Fruit fly (Drosophila melanogaster): ENCODE measurements around the gene CtsB.

The CtsB gene

DNA sequence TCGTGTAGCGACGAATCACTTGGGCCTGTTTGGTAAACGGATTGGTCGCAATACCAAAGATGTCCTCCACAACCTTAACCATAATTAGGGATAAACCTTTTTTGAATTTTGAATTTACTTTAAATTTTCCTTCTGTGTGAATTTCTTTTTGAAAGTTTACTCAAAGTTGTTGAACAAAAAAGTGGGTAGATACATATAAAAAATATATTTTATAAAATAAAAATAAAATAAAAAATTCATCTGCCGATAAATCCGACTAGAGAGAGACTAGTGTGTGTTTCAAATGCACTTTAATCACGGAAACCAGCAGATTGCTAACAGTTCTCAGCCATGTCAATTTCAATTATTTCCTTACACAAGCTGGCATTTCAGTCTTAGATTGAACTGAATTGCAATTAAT lies 15.6 kb upstream of the CtsB start, which contains the start of gene CG10996:
Gene CG10996 (minus strand): TSS at position 101 of the 400 bp plus-strand sequence.
- TF ChIP-seq tj (GFP tag; optimal IDR thresholded peaks at IDR 0.05) (no peak), CG1620 (GFP tag; optimal IDR thresholded peaks at IDR 0.05) (no peak), CG33017 (tag; optimal IDR thresholded peaks at IDR 0.05) (no peak), Mnt (GFP tag; optimal IDR thresholded peaks at IDR 0.05) (no peak), CG11617 (GFP tag; optimal IDR thresholded peaks at IDR 0.05) (no peak), Hr96 (GFP tag; optimal IDR thresholded peaks at IDR 0.05) (no peak), Clk (GFP tag; optimal IDR thresholded peaks at IDR 0.05) (no peak), ovo (GFP tag; optimal IDR thresholded peaks at IDR 0.05) (no peak), CG14711 (tag; optimal IDR thresholded peaks at IDR 0.05) (no peak), toe (GFP tag; optimal IDR thresholded peaks at IDR 0.05) (no peak), bab1 (GFP tag; optimal IDR thresholded peaks at IDR 0.05) (no peak), CG7045 (GFP tag; optimal IDR thresholded peaks at IDR 0.05) (no peak), kay (GFP tag; ENCODE audit: borderline replicate concordance) (no peak)

DNA sequence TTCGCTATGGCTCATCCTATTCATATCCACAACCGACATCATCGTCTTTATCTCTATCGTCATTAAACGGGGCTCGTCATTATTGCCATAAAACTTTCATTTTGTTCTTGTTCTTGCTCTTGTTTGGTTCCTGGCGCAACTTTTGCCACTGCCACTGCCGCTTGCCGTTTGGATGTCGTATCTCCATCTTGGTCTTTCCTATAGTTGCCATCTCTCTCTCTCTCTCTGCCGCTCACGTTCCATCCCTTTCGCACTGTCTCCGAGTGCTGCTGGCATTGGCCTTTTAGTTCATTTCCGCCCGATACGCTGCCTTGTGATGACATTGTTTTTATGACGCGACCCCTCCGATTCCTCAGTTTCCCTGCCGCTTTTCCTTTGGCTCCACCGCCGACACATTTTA lies 10.5 kb upstream of the CtsB start:
- TF ChIP-seq cnc (optimal IDR thresholded peaks at IDR 0.05) = no peak
- TF ChIP-seq CG7101 (tag; optimal IDR thresholded peaks at IDR 0.05) = no peak
- no peak for TF ChIP-seq CG7045 (GFP tag; optimal IDR thresholded peaks at IDR 0.05)
- TF ChIP-seq CG12768 (GFP tag; optimal IDR thresholded peaks at IDR 0.05) = no peak
- TF ChIP-seq Hr96 (GFP tag; optimal IDR thresholded peaks at IDR 0.05) = no peak
- no peak for TF ChIP-seq Mnt (GFP tag; optimal IDR thresholded peaks at IDR 0.05)
- TF ChIP-seq CG1620 (GFP tag; optimal IDR thresholded peaks at IDR 0.05) = no peak
- TF ChIP-seq CG14711 (tag; optimal IDR thresholded peaks at IDR 0.05) = no peak
- TF ChIP-seq tj (GFP tag; optimal IDR thresholded peaks at IDR 0.05) = no peak
- TF ChIP-seq kay (GFP tag; ENCODE audit: borderline replicate concordance) = no peak
- no peak for TF ChIP-seq Clk (GFP tag; optimal IDR thresholded peaks at IDR 0.05)

DNA sequence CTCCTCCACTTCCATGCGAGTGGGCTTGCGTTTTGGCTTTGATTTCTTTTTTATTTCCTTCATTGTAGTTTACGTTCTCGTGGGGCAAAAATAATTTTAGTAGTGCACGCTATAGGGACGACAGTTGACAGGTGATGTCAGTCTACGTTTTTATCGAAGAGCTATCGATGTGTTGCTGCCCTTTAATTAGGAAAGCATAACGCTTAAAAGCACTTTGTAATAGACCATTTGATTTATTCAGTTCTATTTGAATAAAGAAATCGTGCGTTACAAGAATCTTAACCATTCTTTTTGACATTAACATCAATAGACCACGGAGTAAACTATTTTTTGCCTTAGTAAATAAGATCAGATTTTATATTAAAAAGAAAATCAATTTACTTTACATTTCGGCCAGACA lies 9.0 kb upstream of the CtsB start, which contains the start of gene CG10993:
Gene CG10993 (minus strand): TSS at position 101 of the 400 bp plus-strand sequence.
- TF ChIP-seq CG12768 (GFP tag; optimal IDR thresholded peaks at IDR 0.05) = no peak
- TF ChIP-seq CG11617 (GFP tag; optimal IDR thresholded peaks at IDR 0.05) = no peak
- TF ChIP-seq kay (GFP tag; ENCODE audit: borderline replicate concordance) = no peak
- TF ChIP-seq cic (GFP tag; optimal IDR thresholded peaks at IDR 0.05) = no peak
- TF ChIP-seq CG7045 (GFP tag; optimal IDR thresholded peaks at IDR 0.05) = no peak
- TF ChIP-seq tj (GFP tag; optimal IDR thresholded peaks at IDR 0.05) = no peak
- no peak for TF ChIP-seq toe (GFP tag; optimal IDR thresholded peaks at IDR 0.05)
- TF ChIP-seq bab1 (GFP tag; optimal IDR thresholded peaks at IDR 0.05) = no peak

DNA sequence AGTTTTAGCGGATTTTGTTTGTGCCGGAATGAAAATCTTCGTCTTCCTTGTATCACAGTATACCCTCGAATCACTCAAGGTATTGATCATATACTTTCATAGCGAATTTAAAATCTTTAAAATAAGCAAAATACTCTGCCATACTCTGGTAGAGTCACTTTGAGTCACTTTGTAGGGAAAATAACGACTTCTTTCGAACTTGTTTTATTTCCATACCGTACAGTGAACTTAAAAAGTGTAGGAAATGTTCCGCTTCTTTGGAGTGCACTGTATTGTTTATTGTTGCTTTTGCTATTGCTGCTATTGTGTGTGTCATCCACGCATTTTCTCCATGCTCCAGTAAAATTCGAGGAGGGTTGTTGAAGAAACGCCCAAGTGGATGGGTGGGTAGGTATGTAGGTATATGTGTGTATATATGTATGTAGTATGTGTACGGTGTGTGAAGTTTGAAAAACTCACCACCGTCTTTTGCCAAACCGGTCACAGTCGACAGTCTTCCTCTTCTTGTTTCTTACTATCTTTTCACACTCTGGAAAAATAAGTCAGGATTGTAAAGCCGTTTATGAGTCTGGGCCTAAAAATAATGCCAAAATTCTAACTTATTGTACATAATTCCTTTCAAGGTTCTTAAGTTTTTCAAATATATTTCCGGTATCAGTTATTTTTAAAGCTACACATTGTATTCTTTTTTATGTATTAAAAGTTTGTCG lies 7.2 kb upstream of the CtsB start:
- TF ChIP-seq CG5204 (GFP tag; optimal IDR thresholded peaks at IDR 0.05) (no peak), cnc (optimal IDR thresholded peaks at IDR 0.05) (no peak), CG12768 (GFP tag; optimal IDR thresholded peaks at IDR 0.05) (no peak), CG7101 (tag; optimal IDR thresholded peaks at IDR 0.05) (no peak), cic (GFP tag; optimal IDR thresholded peaks at IDR 0.05) (no peak), bab1 (GFP tag; optimal IDR thresholded peaks at IDR 0.05) (no peak), Hr96 (GFP tag; optimal IDR thresholded peaks at IDR 0.05) (no peak), Mnt (GFP tag; optimal IDR thresholded peaks at IDR 0.05) (no peak), CG11617 (GFP tag; optimal IDR thresholded peaks at IDR 0.05) (no peak), CG7045 (GFP tag; optimal IDR thresholded peaks at IDR 0.05) (no peak), kay (GFP tag; ENCODE audit: borderline replicate concordance) (no peak), ovo (GFP tag; optimal IDR thresholded peaks at IDR 0.05) (no peak), tj (GFP tag; optimal IDR thresholded peaks at IDR 0.05) (no peak)

DNA sequence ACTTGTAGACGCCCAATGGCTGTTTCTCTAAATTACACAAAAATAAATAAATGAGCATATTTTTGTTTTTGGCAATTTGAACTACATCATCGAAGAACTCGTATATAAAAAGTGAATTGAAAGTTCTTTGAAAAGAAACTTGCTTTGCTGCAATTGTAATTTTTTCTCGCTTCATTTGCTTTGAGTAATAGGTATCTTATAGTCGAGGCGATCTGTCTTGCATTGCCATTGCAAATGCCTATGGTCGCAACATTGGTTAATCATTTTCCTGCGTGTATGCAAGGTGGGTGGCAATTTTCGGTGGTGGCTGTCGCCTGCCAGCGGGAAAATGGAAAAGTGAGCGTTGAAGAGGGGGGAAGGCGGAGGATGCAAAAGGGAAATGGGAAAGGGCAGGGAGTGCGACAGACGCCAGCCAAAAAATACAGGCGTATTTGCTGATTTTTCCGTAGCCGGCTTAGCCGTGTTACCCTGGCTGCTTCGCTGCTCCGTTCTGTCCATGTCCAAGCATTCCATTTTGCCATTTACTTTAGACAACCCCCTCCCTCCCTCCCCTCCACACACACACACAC lies 5.4 kb upstream of the CtsB start:
- TF ChIP-seq pad (GFP tag; optimal IDR thresholded peaks at IDR 0.05) (no peak), ovo (GFP tag; optimal IDR thresholded peaks at IDR 0.05) (no peak), Crg-1 (GFP tag; optimal IDR thresholded peaks at IDR 0.05) (no peak), CG7045 (GFP tag; optimal IDR thresholded peaks at IDR 0.05) (no peak)

DNA sequence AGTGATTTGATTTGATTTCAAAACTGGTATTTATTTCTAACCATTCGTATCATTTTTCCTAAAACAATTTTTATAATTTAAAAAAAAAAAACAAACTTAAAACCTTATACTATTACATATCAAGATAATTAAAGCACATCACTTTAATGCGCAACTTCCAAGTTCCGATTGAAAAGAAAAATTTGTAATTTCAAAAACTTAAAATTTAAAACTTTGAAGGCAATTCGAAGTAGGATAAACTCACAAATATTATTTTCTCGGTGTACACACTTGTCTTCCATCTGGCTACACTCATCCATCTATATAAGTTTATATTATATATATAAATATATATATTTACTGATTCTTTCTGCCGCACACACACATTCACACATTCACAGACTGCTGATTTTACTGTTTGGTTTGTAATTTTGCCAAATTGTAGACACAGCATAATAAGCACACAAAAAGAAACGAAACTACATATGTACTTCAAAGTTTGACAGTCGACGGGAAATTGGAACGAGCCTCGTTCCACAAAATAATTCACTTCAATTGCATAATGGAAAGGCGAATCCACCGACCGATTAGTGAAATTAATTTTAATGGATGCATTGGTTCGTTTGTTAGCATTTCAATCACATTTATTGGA lies 4.2 kb upstream of the CtsB start:
- TF ChIP-seq Hr96 (GFP tag; optimal IDR thresholded peaks at IDR 0.05) (no peak), cic (GFP tag; optimal IDR thresholded peaks at IDR 0.05) (no peak), bab1 (GFP tag; optimal IDR thresholded peaks at IDR 0.05) (peak; percentile 36), tj (GFP tag; optimal IDR thresholded peaks at IDR 0.05) (peak; percentile 98), Mnt (GFP tag; optimal IDR thresholded peaks at IDR 0.05) (no peak), pad (GFP tag; optimal IDR thresholded peaks at IDR 0.05) (no peak), Clk (GFP tag; optimal IDR thresholded peaks at IDR 0.05) (no peak)
